Fruit fly (Drosophila melanogaster): ENCODE results near the gene unc.

Gene unc

dm6 chrX:21116864-21117464 is at the start of gene unc, which contains the start of gene CG15445:
Gene unc (minus strand): TSS chrX:21116914.
Gene CG15445 (plus strand): TSS chrX:21117159.
- TF ChIP-seq ERR (GFP tag; optimal IDR thresholded peaks at IDR 0.05) (no peak), sens (GFP tag) (peak; percentile 74), chinmo (GFP tag; IDR thresholded peaks at IDR 0.05; ENCODE audit: partially characterized antibody) (peak; percentile 74; the same call in 1 of the 4 replicates), CG3995 (GFP tag; optimal IDR thresholded peaks at IDR 0.05) (peak; percentile 11), fd3F (GFP tag; optimal IDR thresholded peaks at IDR 0.05) (no peak), Xbp1 (GFP tag; optimal IDR thresholded peaks at IDR 0.05) (peak; percentile 34), CG12942 (GFP tag; optimal IDR thresholded peaks at IDR 0.05) (no peak), tio (GFP tag; optimal IDR thresholded peaks at IDR 0.05) (no peak), nerfin-2 (GFP tag; IDR thresholded peaks at IDR 0.05; ENCODE audit: partially characterized antibody) (peak; percentile 69), yki (optimal IDR thresholded peaks at IDR 0.05) (no peak), disco-r (GFP tag; optimal IDR thresholded peaks at IDR 0.05) (peak; percentile 29), CG18011 (GFP tag; optimal IDR thresholded peaks at IDR 0.05) (peak; percentile 99), wor (GFP tag; IDR thresholded peaks at IDR 0.05) (no peak), dysf (GFP tag; IDR thresholded peaks at IDR 0.05) (peak; percentile 36; the same call in 1 of the 3 replicates), so (GFP tag; IDR thresholded peaks at IDR 0.05) (no peak), CG2202 (tag; optimal IDR thresholded peaks at IDR 0.05) (no peak), CG13624 (GFP tag; optimal IDR thresholded peaks at IDR 0.05) (no peak), pfk (GFP tag; optimal IDR thresholded peaks at IDR 0.05) (no peak), NC2β (GFP tag; optimal IDR thresholded peaks at IDR 0.05) (peak; percentile 3), NfI (GFP tag; optimal IDR thresholded peaks at IDR 0.05) (peak; percentile 20), h (optimal IDR thresholded peaks at IDR 0.05) (no peak), vnd (GFP tag; IDR thresholded peaks at IDR 0.05; ENCODE audit: partially characterized antibody) (peak; percentile 87), bbx (GFP tag; IDR thresholded peaks at IDR 0.05; ENCODE audit: partially characterized antibody) (peak; percentile 83), D19B (GFP tag; optimal IDR thresholded peaks at IDR 0.05) (no peak), CG18764 (GFP tag; optimal IDR thresholded peaks at IDR 0.05) (peak; percentile 8), stwl (tag; optimal IDR thresholded peaks at IDR 0.05) (peak; percentile 92), Oli (tag; optimal IDR thresholded peaks at IDR 0.05) (no peak), onecut (GFP tag; IDR thresholded peaks at IDR 0.05) (no peak), wek (GFP tag; optimal IDR thresholded peaks at IDR 0.05) (no peak), Myb (GFP tag; optimal IDR thresholded peaks at IDR 0.05) (peak; percentile 97), chif (GFP tag; optimal IDR thresholded peaks at IDR 0.05) (peak in 1 of 2 experiments; percentile 23), dan (GFP tag; IDR thresholded peaks at IDR 0.05) (no peak), btn (GFP tag; optimal IDR thresholded peaks at IDR 0.05) (no peak), dm (GFP tag; optimal IDR thresholded peaks at IDR 0.05) (peak; percentile 80), Hr3 (GFP tag; optimal IDR thresholded peaks at IDR 0.05) (peak; percentile 33), Dip2 (GFP tag; IDR thresholded peaks at IDR 0.05) (no peak), CG1832 (GFP tag; optimal IDR thresholded peaks at IDR 0.05) (no peak), CG16813 (GFP tag; IDR thresholded peaks at IDR 0.05; ENCODE audit: partially characterized antibody) (peak; percentile 93), Dp (GFP tag; optimal IDR thresholded peaks at IDR 0.05) (peak; percentile 67), CG15073 (GFP tag; optimal IDR thresholded peaks at IDR 0.05) (no peak), Deaf1 (tag; optimal IDR thresholded peaks at IDR 0.05) (no peak), ind (GFP tag; optimal IDR thresholded peaks at IDR 0.05) (no peak), Sry-δ (GFP tag; optimal IDR thresholded peaks at IDR 0.05) (peak; percentile 85), BtbVII (GFP tag; optimal IDR thresholded peaks at IDR 0.05) (no peak), Ptx1 (GFP tag; IDR thresholded peaks at IDR 0.05) (0 out of 2 replicates have a peak, but pooled peaks have one; percentile 8), CG11085 (GFP tag; IDR thresholded peaks at IDR 0.05) (no peak), tin (GFP tag; optimal IDR thresholded peaks at IDR 0.05) (peak; percentile 4), CG1603 (tag; optimal IDR thresholded peaks at IDR 0.05) (peak; percentile 54), cato (GFP tag; optimal IDR thresholded peaks at IDR 0.05; ENCODE audit: borderline replicate concordance) (no peak), CG9727 (GFP tag; optimal IDR thresholded peaks at IDR 0.05) (peak; percentile 19), unpg (GFP tag; optimal IDR thresholded peaks at IDR 0.05) (no peak)

Data from whole organism, embryonic.